Fruit fly (Drosophila melanogaster) whole organism, embryonic: Measurements from ENCODE around the gene CG13258.

Experiments used
- Adf1 ChIP-seq: fragments of 200-800 bp; sonication (Bioruptor generic); IDR thresholded peaks from 2 replicates; pipeline ENCODE4 v1.3.6; 2022; ENCODE audit warnings: missing biosample characterization, missing genetic modification characterization
- CG12299 ChIP-seq: fragments of 200-800 bp; sonication (Bioruptor generic); optimal IDR thresholded peaks from 2 replicates; lab custom pipeline; 2018; ENCODE audit warnings: missing biosample characterization, mild to moderate bottlenecking, missing genetic modification characterization
- CG13296 ChIP-seq: fragments of 200-800 bp; sonication (Bioruptor generic); optimal IDR thresholded peaks from 3 replicates; lab custom pipeline; 2018; ENCODE audit warnings: missing biosample characterization, mild to moderate bottlenecking, missing genetic modification characterization
- CG13424 ChIP-seq: fragments of 200-800 bp; sonication (Bioruptor generic); optimal IDR thresholded peaks from 2 replicates; lab custom pipeline; 2019; ENCODE audit warnings: missing biosample characterization, mild to moderate bottlenecking, missing genetic modification characterization, moderate library complexity
- CG13894 ChIP-seq: fragments of 200-800 bp; sonication (Bioruptor generic); optimal IDR thresholded peaks from 3 replicates; lab custom pipeline; 2018; ENCODE audit warnings: missing biosample characterization, mild to moderate bottlenecking, missing genetic modification characterization, moderate library complexity
- CG14050 ChIP-seq: fragments of 200-800 bp; sonication (Bioruptor generic); IDR thresholded peaks from 3 replicates; pipeline ENCODE4 v1.3.6; 2022; ENCODE audit warnings: missing biosample characterization, missing genetic modification characterization
- CG14965 ChIP-seq: fragments of 200-800 bp; sonication (Bioruptor generic); optimal IDR thresholded peaks from 2 replicates; lab custom pipeline; 2016; ENCODE audit warnings: missing biosample characterization, missing genetic modification characterization, borderline replicate concordance
- CG15601 ChIP-seq: fragments of 200-800 bp; sonication (Bioruptor generic); optimal IDR thresholded peaks from 3 replicates; lab custom pipeline; 2019; ENCODE audit warnings: missing biosample characterization, mild to moderate bottlenecking, missing genetic modification characterization, moderate library complexity
- CG18476 ChIP-seq: fragments of 200-800 bp; sonication (Bioruptor generic); optimal IDR thresholded peaks from 2 replicates; lab custom pipeline; 2016; ENCODE audit warnings: missing biosample characterization, mild to moderate bottlenecking, missing genetic modification characterization
- CG18599 ChIP-seq: fragments of 200-800 bp; sonication (Bioruptor generic); optimal IDR thresholded peaks from 3 replicates; lab custom pipeline; 2017; ENCODE audit warnings: missing biosample characterization, missing genetic modification characterization, mild to moderate bottlenecking, moderate library complexity, missing genetic modification reagents
- CG2116 ChIP-seq: fragments of 200-800 bp; sonication (Bioruptor generic); optimal IDR thresholded peaks from 3 replicates; lab custom pipeline; 2018; ENCODE audit warnings: missing biosample characterization, mild to moderate bottlenecking, missing genetic modification characterization
- CG2678 ChIP-seq: fragments of 200-800 bp; sonication (Bioruptor generic); optimal IDR thresholded peaks from 3 replicates; lab custom pipeline; 2019; ENCODE audit warnings: missing biosample characterization, mild to moderate bottlenecking, missing genetic modification characterization, moderate library complexity
- CG31441 ChIP-seq: fragments of 200-800 bp; sonication (Bioruptor generic); IDR thresholded peaks from 2 replicates; pipeline ENCODE4 v1.3.6; 2022; ENCODE audit warnings: missing biosample characterization, missing genetic modification characterization
- CG32772 ChIP-seq: fragments of 200-800 bp; sonication (Bioruptor generic); IDR thresholded peaks from 2 replicates; pipeline ENCODE4 v1.3.6; 2022; ENCODE audit warnings: missing biosample characterization, missing genetic modification characterization
- CG3281 ChIP-seq: fragments of 200-800 bp; sonication (Bioruptor generic); optimal IDR thresholded peaks from 3 replicates; lab custom pipeline; 2017; ENCODE audit warnings: missing biosample characterization, mild to moderate bottlenecking, missing genetic modification characterization
- CG3407 ChIP-seq: fragments of 200-800 bp; sonication (Bioruptor generic); optimal IDR thresholded peaks from 2 replicates; lab custom pipeline; 2018; ENCODE audit warnings: missing biosample characterization, mild to moderate bottlenecking, missing genetic modification characterization
- CG4328 ChIP-seq: fragments of 200-800 bp; sonication (Bioruptor generic); optimal IDR thresholded peaks from 3 replicates; lab custom pipeline; 2017; ENCODE audit warnings: missing biosample characterization, missing genetic modification reagents, missing genetic modification characterization
- CG4404 ChIP-seq: fragments of 200-800 bp; sonication (Bioruptor generic); IDR thresholded peaks from 2 replicates; pipeline ENCODE4 v1.3.6; 2022; ENCODE audit warnings: missing biosample characterization, missing genetic modification characterization
- CG5180 ChIP-seq: fragments of 200-800 bp; sonication (Bioruptor generic); optimal IDR thresholded peaks from 3 replicates; lab custom pipeline; 2017; ENCODE audit warnings: missing biosample characterization, missing genetic modification characterization, mild to moderate bottlenecking, moderate library complexity, missing genetic modification reagents
- CG5245 ChIP-seq: fragments of 200-800 bp; sonication (Bioruptor generic); optimal IDR thresholded peaks from 3 replicates; lab custom pipeline; 2016; ENCODE audit warnings: missing biosample characterization, missing genetic modification characterization
- CG6254 ChIP-seq: fragments of 200-800 bp; sonication (Bioruptor generic); optimal IDR thresholded peaks from 3 replicates; lab custom pipeline; 2017; ENCODE audit warnings: mild to moderate bottlenecking, missing biosample characterization, missing genetic modification reagents, missing genetic modification characterization
- CG6654 ChIP-seq: fragments of 200-800 bp; sonication (Bioruptor generic); optimal IDR thresholded peaks from 2 replicates; lab custom pipeline; 2017; ENCODE audit warnings: missing biosample characterization, mild to moderate bottlenecking, missing genetic modification characterization
- CG8388 ChIP-seq: fragments of 200-800 bp; sonication (Bioruptor generic); optimal IDR thresholded peaks from 2 replicates; lab custom pipeline; 2019; ENCODE audit warnings: missing biosample characterization, mild to moderate bottlenecking, missing genetic modification characterization, moderate library complexity
- HLH54F ChIP-seq: fragments of 200-800 bp; sonication (Bioruptor generic); optimal IDR thresholded peaks from 3 replicates; lab custom pipeline; 2016; ENCODE audit warnings: missing biosample characterization, missing genetic modification characterization
- Hr3 ChIP-seq: fragments of 200-800 bp; sonication (Bioruptor generic); optimal IDR thresholded peaks from 3 replicates; lab custom pipeline; 2016; ENCODE audit warnings: missing biosample characterization, missing genetic modification characterization
- MTF-1 ChIP-seq: fragments of 200-800 bp; sonication (Bioruptor generic); optimal IDR thresholded peaks from 2 replicates; lab custom pipeline; 2018; ENCODE audit warnings: missing biosample characterization, mild to moderate bottlenecking, missing genetic modification characterization, borderline replicate concordance
- Meics ChIP-seq: fragments of 200-800 bp; sonication (Bioruptor generic); optimal IDR thresholded peaks from 2 replicates; lab custom pipeline; 2017; ENCODE audit warnings: missing biosample characterization, mild to moderate bottlenecking, missing genetic modification characterization
- NC2β ChIP-seq: fragments of 200-800 bp; sonication (Bioruptor generic); optimal IDR thresholded peaks from 2 replicates; lab custom pipeline; 2016; ENCODE audit warnings: missing biosample characterization, missing genetic modification characterization
- NFAT ChIP-seq: fragments of 200-800 bp; sonication (Bioruptor generic); IDR thresholded peaks from 2 replicates; pipeline ENCODE4 v1.3.6; 2022; ENCODE audit warnings: missing biosample characterization, missing genetic modification characterization
- Nf-YA ChIP-seq: fragments of 200-800 bp; sonication (Bioruptor generic); IDR thresholded peaks from 2 replicates; pipeline ENCODE4 v1.3.6; 2022; ENCODE audit warnings: missing biosample characterization, missing genetic modification characterization
- abd-A ChIP-seq: fragments of 200-800 bp; sonication (Bioruptor generic); optimal IDR thresholded peaks from 3 replicates; lab custom pipeline; 2019; ENCODE audit warnings: missing biosample characterization, mild to moderate bottlenecking, missing genetic modification characterization, moderate library complexity
- cato ChIP-seq: fragments of 200-800 bp; sonication (Bioruptor generic); optimal IDR thresholded peaks from 2 replicates; lab custom pipeline; 2016; ENCODE audit warnings: missing biosample characterization, missing genetic modification characterization, borderline replicate concordance
- cg ChIP-seq: fragments of 200-800 bp; sonication (Bioruptor generic); optimal IDR thresholded peaks from 3 replicates; lab custom pipeline; 2019; ENCODE audit warnings: missing biosample characterization, mild to moderate bottlenecking, missing genetic modification characterization, moderate library complexity
- chn ChIP-seq: fragments of 200-800 bp; sonication (Bioruptor generic); optimal IDR thresholded peaks from 2 replicates; lab custom pipeline; 2016; ENCODE audit warnings: missing biosample characterization, missing genetic modification characterization
- crp ChIP-seq, 2 experiments: fragments of 200-800 bp; sonication (Bioruptor generic); optimal IDR thresholded peaks; 2 replicates in 1 of 2; 3 replicates in 1 of 2; lab custom pipeline; 2017; ENCODE audit warnings: missing biosample characterization in 2 of 2, missing genetic modification characterization in 2 of 2, mild to moderate bottlenecking in 1 of 2, moderate library complexity in 1 of 2
- eyg ChIP-seq: fragments of 200-800 bp; sonication (Bioruptor generic); optimal IDR thresholded peaks from 3 replicates; lab custom pipeline; 2016; ENCODE audit warnings: missing biosample characterization, missing genetic modification characterization
- fu2 ChIP-seq: fragments of 200-800 bp; sonication (Bioruptor generic); optimal IDR thresholded peaks from 2 replicates; lab custom pipeline; 2016; ENCODE audit warnings: missing biosample characterization, missing genetic modification characterization
- knrl ChIP-seq: fragments of 200-800 bp; sonication (Bioruptor generic); IDR thresholded peaks from 3 replicates; pipeline ENCODE4 v1.3.6; 2022; ENCODE audit warnings: missing biosample characterization, missing genetic modification characterization; ENCODE audit not compliant: partially characterized antibody
- lmd ChIP-seq: fragments of 200-800 bp; sonication (Bioruptor generic); IDR thresholded peaks from 2 replicates; pipeline ENCODE4 v1.3.6; 2022; ENCODE audit warnings: missing biosample characterization, missing genetic modification characterization
- lola ChIP-seq, 3 experiments: fragments of >200 bp in 2 of 3; fragments of 200-800 bp in 1 of 3; sonication (Bioruptor generic) in 1 of 3; optimal IDR thresholded peaks; 2 replicates each; lab custom pipeline; 2017 to 2019; ENCODE audit warnings: missing biosample characterization in 3 of 3, missing genetic modification characterization in 3 of 3, mild to moderate bottlenecking in 1 of 3, moderate library complexity in 1 of 3
- pita ChIP-seq: fragments of 200-800 bp; sonication (Bioruptor generic); optimal IDR thresholded peaks from 2 replicates; lab custom pipeline; 2017; ENCODE audit warnings: missing biosample characterization, mild to moderate bottlenecking, missing genetic modification characterization
- ranshi ChIP-seq: fragments of 200-800 bp; sonication (Bioruptor generic); IDR thresholded peaks from 2 replicates; pipeline ENCODE4 v1.3.6; 2022; ENCODE audit warnings: missing biosample characterization, missing genetic modification characterization
- seq ChIP-seq: fragments of 200-800 bp; sonication (Bioruptor generic); IDR thresholded peaks from 2 replicates; pipeline ENCODE4 v1.3.6; 2022; ENCODE audit warnings: missing biosample characterization, missing genetic modification characterization
- sima ChIP-seq: fragments of 200-800 bp; sonication (Bioruptor generic); optimal IDR thresholded peaks from 2 replicates; lab custom pipeline; 2016; ENCODE audit warnings: missing biosample characterization, missing genetic modification characterization
- sug ChIP-seq: fragments of 200-800 bp; optimal IDR thresholded peaks from 2 replicates; lab custom pipeline; 2019; ENCODE audit warnings: missing biosample characterization, mild to moderate bottlenecking, missing genetic modification characterization, moderate library complexity
- tio ChIP-seq: fragments of 200-800 bp; sonication (Bioruptor generic); optimal IDR thresholded peaks from 2 replicates; lab custom pipeline; 2017; ENCODE audit warnings: missing biosample characterization, missing genetic modification characterization, inconsistent platforms
- toy ChIP-seq: fragments of 200-800 bp; sonication (Bioruptor generic); IDR thresholded peaks from 2 replicates; pipeline ENCODE4 v1.3.6; 2022; ENCODE audit warnings: missing biosample characterization, missing genetic modification characterization
- yki ChIP-seq: fragments of >200 bp; optimal IDR thresholded peaks from 3 replicates; lab custom pipeline; 2018
- zen2 ChIP-seq: fragments of 200-800 bp; sonication (Bioruptor generic); IDR thresholded peaks from 3 replicates; pipeline ENCODE4 v1.3.6; 2022; ENCODE audit warnings: missing biosample characterization, missing genetic modification characterization; ENCODE audit not compliant: partially characterized antibody

Gene CG13258

dm6 chr2L:16285692-16286359 is 7.0 kb downstream of the CG13258 start:
- TF ChIP-seq lola (GFP tag; optimal IDR thresholded peaks at IDR 0.05; lab: Kevin White, UChicago): peak in 1 of 3 experiments; percentile 80
- TF ChIP-seq knrl: no peak
- no peak for TF ChIP-seq CG31441 (GFP tag; lab: Robert Waterston, UW)
- TF ChIP-seq CG2678 (tag; lab: Kevin White, UChicago): peak; percentile 92
- no peak for TF ChIP-seq pita (GFP tag; lab: Kevin White, UChicago)
- TF ChIP-seq CG6654 (GFP tag; lab: Kevin White, UChicago): peak; percentile 66
- no peak for TF ChIP-seq cg (GFP tag; lab: Kevin White, UChicago)
- peak; percentile 83 for TF ChIP-seq CG18599
- peak; percentile 78 for TF ChIP-seq CG5245 (GFP tag; lab: Kevin White, UChicago)
- peak; percentile 57 for TF ChIP-seq CG13296
- TF ChIP-seq eyg (GFP tag; lab: Kevin White, UChicago): peak; percentile 57
- no peak for TF ChIP-seq ranshi (GFP tag; lab: Robert Waterston, UW)
- peak; percentile 48 for TF ChIP-seq CG5180 (GFP tag; lab: Kevin White, UChicago)
- peak; percentile 75 for TF ChIP-seq CG15601 (tag; lab: Kevin White, UChicago)
- no peak for TF ChIP-seq CG14050 (GFP tag; lab: Robert Waterston, UW)
- no peak for TF ChIP-seq abd-A (tag; lab: Kevin White, UChicago)
- TF ChIP-seq CG2116 (GFP tag; lab: Kevin White, UChicago): peak; percentile 36
- TF ChIP-seq CG3407 (GFP tag; lab: Kevin White, UChicago): peak; percentile 59
- peak; percentile 67 for TF ChIP-seq MTF-1 (GFP tag; lab: Kevin White, UChicago)
- no peak for TF ChIP-seq CG4328 (GFP tag; lab: Kevin White, UChicago)
- TF ChIP-seq Nf-YA: no peak
- TF ChIP-seq lmd (GFP tag; lab: Robert Waterston, UW): no peak
- peak; percentile 89 for TF ChIP-seq chn (GFP tag; lab: Kevin White, UChicago)
- peak; percentile 76 for TF ChIP-seq CG13894
- peak; percentile 56 for TF ChIP-seq sug
- peak; percentile 81 for TF ChIP-seq tio (GFP tag; lab: Kevin White, UChicago)
- peak; percentile 78 for TF ChIP-seq Hr3 (GFP tag; lab: Kevin White, UChicago)
- TF ChIP-seq seq (GFP tag; lab: Robert Waterston, UW): no peak
- no peak for TF ChIP-seq toy (GFP tag; lab: Robert Waterston, UW)
- peak; percentile 87 for TF ChIP-seq CG13424 (tag; lab: Kevin White, UChicago)
- peak; percentile 80 for TF ChIP-seq CG6254 (GFP tag; lab: Kevin White, UChicago)
- TF ChIP-seq CG18476 (GFP tag; lab: Kevin White, UChicago): peak; percentile 84
- TF ChIP-seq HLH54F (GFP tag; lab: Kevin White, UChicago): peak; percentile 87
- no peak for TF ChIP-seq NFAT (GFP tag; lab: Robert Waterston, UW)
- TF ChIP-seq CG14965: peak; percentile 41
- TF ChIP-seq crp (GFP tag; optimal IDR thresholded peaks at IDR 0.05; lab: Kevin White, UChicago): peak; percentile 65 to 92
- TF ChIP-seq yki (lab: Kevin White, UChicago): peak; percentile 41
- peak; percentile 70 for TF ChIP-seq CG12299 (tag; lab: Kevin White, UChicago)
- TF ChIP-seq CG32772 (GFP tag; lab: Robert Waterston, UW): no peak
- TF ChIP-seq cato (GFP tag; lab: Kevin White, UChicago): peak; percentile 71
- peak; percentile 80 for TF ChIP-seq fu2 (GFP tag; lab: Kevin White, UChicago)
- no peak for TF ChIP-seq CG4404
- peak; percentile 60 for TF ChIP-seq sima (GFP tag; lab: Kevin White, UChicago)
- TF ChIP-seq Adf1 (GFP tag; lab: Robert Waterston, UW): no peak
- TF ChIP-seq Meics: peak; percentile 84
- TF ChIP-seq NC2β (GFP tag; lab: Kevin White, UChicago): peak; percentile 85
- peak; percentile 84 for TF ChIP-seq CG8388
- TF ChIP-seq CG3281 (GFP tag; lab: Kevin White, UChicago): peak; percentile 87
- no peak for TF ChIP-seq zen2 (GFP tag; lab: Robert Waterston, UW)
